Fruit fly (Drosophila melanogaster) whole organism, embryonic: ENCODE results near the gene scny.
A peak's percentile ranks its signal among the peaks of the same experiment; 100 is the strongest.

ENCODE experiments used
- CG10366 ChIP-seq: fragments of 200-800 bp; sonication (Bioruptor generic); IDR thresholded peaks from 2 replicates; pipeline ENCODE4 v1.3.6; 2022; ENCODE audit warnings: missing biosample characterization, missing genetic modification characterization
- CG10565 ChIP-seq: fragments of 200-800 bp; sonication (Bioruptor generic); optimal IDR thresholded peaks from 3 replicates; lab custom pipeline; 2016; ENCODE audit warnings: missing biosample characterization, mild to moderate bottlenecking, missing genetic modification characterization
- CG11560 ChIP-seq: fragments of 200-800 bp; sonication (Bioruptor generic); IDR thresholded peaks from 3 replicates; pipeline ENCODE4 v1.3.6; 2022; ENCODE audit warnings: missing biosample characterization, missing genetic modification characterization
- CG13296 ChIP-seq: fragments of 200-800 bp; sonication (Bioruptor generic); optimal IDR thresholded peaks from 3 replicates; lab custom pipeline; 2018; ENCODE audit warnings: missing biosample characterization, mild to moderate bottlenecking, missing genetic modification characterization
- CG14441 ChIP-seq: fragments of 200-800 bp; sonication (Bioruptor generic); IDR thresholded peaks from 2 replicates; pipeline ENCODE4 v1.3.6; 2022; ENCODE audit warnings: missing biosample characterization, missing genetic modification characterization
- CG14860 ChIP-seq: fragments of 200-800 bp; sonication (Bioruptor generic); IDR thresholded peaks from 3 replicates; pipeline ENCODE4 v1.3.6; 2022; ENCODE audit warnings: missing biosample characterization, missing genetic modification characterization; ENCODE audit not compliant: partially characterized antibody
- CG15011 ChIP-seq: fragments of 200-800 bp; sonication (Bioruptor generic); optimal IDR thresholded peaks from 3 replicates; lab custom pipeline; 2018; ENCODE audit warnings: missing biosample characterization, mild to moderate bottlenecking, missing genetic modification characterization
- CG1529 ChIP-seq: fragments of 200-800 bp; sonication (Bioruptor generic); optimal IDR thresholded peaks from 3 replicates; lab custom pipeline; 2018; ENCODE audit warnings: missing biosample characterization, missing genetic modification characterization
- CG15479 ChIP-seq: fragments of 200-800 bp; sonication (Bioruptor generic); optimal IDR thresholded peaks from 3 replicates; lab custom pipeline; 2019; ENCODE audit warnings: missing biosample characterization, mild to moderate bottlenecking, missing genetic modification characterization, moderate library complexity
- CG1832 ChIP-seq: fragments of 200-800 bp; sonication (Bioruptor generic); optimal IDR thresholded peaks from 2 replicates; lab custom pipeline; 2017; ENCODE audit warnings: missing biosample characterization, mild to moderate bottlenecking, missing genetic modification characterization, inconsistent platforms
- CG18599 ChIP-seq: fragments of 200-800 bp; sonication (Bioruptor generic); optimal IDR thresholded peaks from 3 replicates; lab custom pipeline; 2017; ENCODE audit warnings: missing biosample characterization, missing genetic modification characterization, mild to moderate bottlenecking, moderate library complexity, missing genetic modification reagents
- CG18764 ChIP-seq: fragments of 200-800 bp; sonication (Bioruptor generic); optimal IDR thresholded peaks from 3 replicates; lab custom pipeline; 2016; ENCODE audit warnings: missing biosample characterization, missing genetic modification characterization
- CG2678 ChIP-seq: fragments of 200-800 bp; sonication (Bioruptor generic); optimal IDR thresholded peaks from 3 replicates; lab custom pipeline; 2019; ENCODE audit warnings: missing biosample characterization, mild to moderate bottlenecking, missing genetic modification characterization, moderate library complexity
- CG30020 ChIP-seq: fragments of 200-800 bp; optimal IDR thresholded peaks from 2 replicates; lab custom pipeline; 2019; ENCODE audit warnings: missing biosample characterization, mild to moderate bottlenecking, missing genetic modification characterization, moderate library complexity
- CG31365 ChIP-seq: fragments of 200-800 bp; sonication (Bioruptor generic); optimal IDR thresholded peaks from 2 replicates; lab custom pipeline; 2018; ENCODE audit warnings: missing biosample characterization, mild to moderate bottlenecking, missing genetic modification characterization
- CG32532 ChIP-seq: fragments of 200-800 bp; sonication (Bioruptor generic); IDR thresholded peaks from 2 replicates; pipeline ENCODE4 v1.3.6; 2022; ENCODE audit warnings: missing biosample characterization, missing genetic modification characterization
- CG33213 ChIP-seq: fragments of 200-800 bp; sonication (Bioruptor generic); optimal IDR thresholded peaks from 3 replicates; lab custom pipeline; 2016; ENCODE audit warnings: missing biosample characterization, missing genetic modification characterization
- CG3726 ChIP-seq: fragments of 200-800 bp; sonication (Bioruptor generic); IDR thresholded peaks from 3 replicates; pipeline ENCODE4, ENCODE4 v1.3.6; 2022; ENCODE audit warnings: missing biosample characterization, missing genetic modification characterization
- CG42726 ChIP-seq: fragments of 200-800 bp; sonication (Bioruptor generic); IDR thresholded peaks from 2 replicates; pipeline ENCODE4 v1.3.6; 2022; ENCODE audit warnings: missing biosample characterization, missing genetic modification characterization; ENCODE audit not compliant: partially characterized antibody
- CG7987 ChIP-seq: fragments of 200-800 bp; sonication (Bioruptor generic); optimal IDR thresholded peaks from 2 replicates; lab custom pipeline; 2018; ENCODE audit warnings: missing biosample characterization, mild to moderate bottlenecking, missing genetic modification characterization, moderate library complexity
- CG9609 ChIP-seq: fragments of 200-800 bp; sonication (Bioruptor generic); optimal IDR thresholded peaks from 3 replicates; lab custom pipeline; 2016; ENCODE audit warnings: missing biosample characterization, missing genetic modification characterization
- CrebB ChIP-seq: fragments of 200-800 bp; sonication (Bioruptor generic); optimal IDR thresholded peaks from 3 replicates; lab custom pipeline; 2018; ENCODE audit warnings: missing biosample characterization, mild to moderate bottlenecking, missing genetic modification characterization
- Dip3 ChIP-seq: fragments of 200-800 bp; sonication (Bioruptor generic); optimal IDR thresholded peaks from 3 replicates; lab custom pipeline; 2016; ENCODE audit warnings: missing biosample characterization, missing genetic modification characterization
- E2f1 ChIP-seq: fragments of 200-800 bp; sonication (Bioruptor generic); IDR thresholded peaks from 2 replicates; pipeline ENCODE4 v1.3.6; 2022; ENCODE audit warnings: missing biosample characterization, missing genetic modification characterization
- ERR ChIP-seq: fragments of 200-800 bp; sonication (Bioruptor generic); optimal IDR thresholded peaks from 2 replicates; lab custom pipeline; 2016; ENCODE audit warnings: missing biosample characterization, missing genetic modification characterization
- HLH4C ChIP-seq: fragments of 200-800 bp; sonication (Bioruptor generic); IDR thresholded peaks from 3 replicates; pipeline ENCODE4 v1.3.6; 2022; ENCODE audit warnings: missing biosample characterization, missing genetic modification characterization; ENCODE audit not compliant: partially characterized antibody
- HLH54F ChIP-seq: fragments of 200-800 bp; sonication (Bioruptor generic); optimal IDR thresholded peaks from 3 replicates; lab custom pipeline; 2016; ENCODE audit warnings: missing biosample characterization, missing genetic modification characterization
- Sin3A ChIP-seq: fragments of >200 bp; optimal IDR thresholded peaks from 2 replicates; lab custom pipeline; 2018
- Sox100B ChIP-seq: fragments of 200-800 bp; sonication (Bioruptor generic); optimal IDR thresholded peaks from 3 replicates; lab custom pipeline; 2018; ENCODE audit warnings: missing biosample characterization, mild to moderate bottlenecking, missing genetic modification characterization
- Sry-δ ChIP-seq: fragments of 200-800 bp; sonication (Bioruptor generic); optimal IDR thresholded peaks from 2 replicates; lab custom pipeline; 2016; ENCODE audit warnings: missing biosample characterization, missing genetic modification characterization
- Stat92E ChIP-seq, 3 experiments: fragments of >200 bp in 2 of 3; fragments of 200-800 bp in 1 of 3; sonication (Bioruptor generic) in 1 of 3; optimal IDR thresholded peaks; 2 replicates each; lab custom pipeline; 2017 to 2019; ENCODE audit warnings: missing biosample characterization in 3 of 3, missing genetic modification characterization in 3 of 3, mild to moderate bottlenecking in 1 of 3, moderate library complexity in 1 of 3
- Trl ChIP-seq, 3 experiments: fragments of >200 bp in 2 of 3; fragments of 200-800 bp in 1 of 3; sonication (Bioruptor generic) in 1 of 3; optimal IDR thresholded peaks; 2 replicates in 1 of 3; 3 replicates in 2 of 3; lab custom pipeline; 2016 to 2017; ENCODE audit warnings: missing biosample characterization in 1 of 3, missing genetic modification characterization in 1 of 3
- bigmax ChIP-seq: fragments of 200-800 bp; sonication (Bioruptor generic); optimal IDR thresholded peaks from 2 replicates; lab custom pipeline; 2018; ENCODE audit warnings: missing biosample characterization, mild to moderate bottlenecking, missing genetic modification characterization
- ewg ChIP-seq: fragments of 200-800 bp; sonication (Bioruptor generic); optimal IDR thresholded peaks from 3 replicates; lab custom pipeline; 2017; ENCODE audit warnings: mild to moderate bottlenecking, missing biosample characterization, missing genetic modification reagents, missing genetic modification characterization
- fd3F ChIP-seq: fragments of 200-800 bp; sonication (Bioruptor generic); optimal IDR thresholded peaks from 2 replicates; lab custom pipeline; 2018; ENCODE audit warnings: missing biosample characterization, mild to moderate bottlenecking, missing genetic modification characterization, moderate library complexity
- fd64A ChIP-seq: fragments of 200-800 bp; sonication (Bioruptor generic); optimal IDR thresholded peaks from 3 replicates; lab custom pipeline; 2018; ENCODE audit warnings: missing biosample characterization, mild to moderate bottlenecking, missing genetic modification characterization
- fru ChIP-seq: fragments of >200 bp; optimal IDR thresholded peaks from 2 replicates; lab custom pipeline; 2017
- gfzf ChIP-seq: fragments of 200-800 bp; sonication (Bioruptor generic); optimal IDR thresholded peaks from 2 replicates; lab custom pipeline; 2016; ENCODE audit warnings: missing biosample characterization, mild to moderate bottlenecking, missing genetic modification characterization, moderate library complexity
- ham ChIP-seq: fragments of 200-800 bp; sonication (Bioruptor generic); IDR thresholded peaks from 2 replicates; pipeline ENCODE4 v1.3.6; 2022; ENCODE audit warnings: missing biosample characterization, missing genetic modification characterization
- jigr1 ChIP-seq: fragments of 200-800 bp; sonication (Bioruptor generic); IDR thresholded peaks from 3 replicates; pipeline ENCODE4 v1.3.6; 2022; ENCODE audit warnings: missing biosample characterization, missing genetic modification characterization
- lmd ChIP-seq: fragments of 200-800 bp; sonication (Bioruptor generic); IDR thresholded peaks from 2 replicates; pipeline ENCODE4 v1.3.6; 2022; ENCODE audit warnings: missing biosample characterization, missing genetic modification characterization
- onecut ChIP-seq: fragments of 200-800 bp; sonication (Bioruptor generic); IDR thresholded peaks from 2 replicates; pipeline ENCODE4 v1.3.6; 2022; ENCODE audit warnings: missing biosample characterization, missing genetic modification characterization
- otp ChIP-seq: fragments of 200-800 bp; sonication (Bioruptor generic); IDR thresholded peaks from 3 replicates; pipeline ENCODE4, ENCODE4 v1.3.6; 2022; ENCODE audit warnings: missing biosample characterization, missing genetic modification characterization
- pum ChIP-seq: fragments of 200-800 bp; sonication (Bioruptor generic); optimal IDR thresholded peaks from 2 replicates; lab custom pipeline; 2016; ENCODE audit warnings: missing biosample characterization, missing genetic modification characterization
- pzg ChIP-seq: fragments of 200-800 bp; sonication (Bioruptor generic); optimal IDR thresholded peaks from 3 replicates; lab custom pipeline; 2018; ENCODE audit warnings: missing biosample characterization, mild to moderate bottlenecking, missing genetic modification characterization, moderate library complexity
- sima ChIP-seq: fragments of 200-800 bp; sonication (Bioruptor generic); optimal IDR thresholded peaks from 2 replicates; lab custom pipeline; 2016; ENCODE audit warnings: missing biosample characterization, missing genetic modification characterization
- slbo ChIP-seq: fragments of 200-800 bp; sonication (Bioruptor generic); IDR thresholded peaks from 2 replicates; pipeline ENCODE4 v1.3.6; 2022; ENCODE audit warnings: missing biosample characterization, missing genetic modification characterization
- tio ChIP-seq: fragments of 200-800 bp; sonication (Bioruptor generic); optimal IDR thresholded peaks from 2 replicates; lab custom pipeline; 2017; ENCODE audit warnings: missing biosample characterization, missing genetic modification characterization, inconsistent platforms
- usp ChIP-seq: fragments of >200 bp; optimal IDR thresholded peaks from 2 replicates; lab custom pipeline; 2017; ENCODE audit warnings: missing biosample characterization, missing genetic modification characterization
- zfh1 ChIP-seq: fragments of 200-800 bp; sonication (Bioruptor generic); IDR thresholded peaks from 3 replicates; pipeline ENCODE4 v1.3.6; 2022; ENCODE audit warnings: missing biosample characterization, missing genetic modification characterization

The scny gene

DNA sequence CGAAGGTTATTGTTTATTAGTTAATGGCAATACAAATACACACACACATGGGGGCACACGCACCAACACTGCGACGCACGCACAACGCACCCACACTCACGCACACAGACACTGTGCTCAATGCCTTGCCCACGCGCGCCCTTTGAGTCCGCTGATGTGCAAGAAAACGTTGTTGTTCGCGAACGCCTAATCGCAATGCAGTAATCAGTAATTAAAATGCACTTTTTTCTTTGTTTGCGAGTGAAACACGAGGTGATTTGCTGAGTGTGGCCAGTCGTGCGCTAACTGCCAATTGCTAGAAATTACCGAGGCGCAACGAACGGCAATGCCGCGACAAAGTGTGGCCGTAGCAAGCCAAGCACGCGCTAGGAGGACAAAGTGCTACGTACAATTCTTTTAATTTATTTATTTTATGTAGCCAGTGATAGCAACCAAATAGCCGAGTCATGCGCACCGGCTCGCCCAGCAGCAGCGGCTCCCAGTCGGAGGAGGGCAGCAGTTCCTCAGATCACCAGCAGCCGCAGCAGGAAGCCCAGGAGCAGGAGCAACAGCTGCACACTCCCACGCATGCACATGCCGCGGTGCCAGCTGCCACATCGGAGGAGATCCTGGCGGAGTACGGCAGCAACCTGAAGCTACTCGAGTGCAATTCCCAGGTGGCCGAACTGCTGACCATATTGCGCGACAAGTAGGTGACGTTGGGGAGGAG lies 42.0 kb downstream of the scny start, which contains the start of the genes S6k and kri (continued):
- TF ChIP-seq slbo (GFP tag; lab: Robert Waterston, UW) (no peak), CG9609 (GFP tag; lab: Kevin White, UChicago) (no peak), CG18764 (GFP tag; lab: Kevin White, UChicago) (no peak), CG32532 (peak; percentile 42), CG15479 (GFP tag; lab: Kevin White, UChicago) (no peak), zfh1 (no peak), CG7987 (GFP tag; lab: Kevin White, UChicago) (peak; percentile 51), E2f1 (GFP tag; lab: Robert Waterston, UW) (no peak), CG31365 (tag; lab: Kevin White, UChicago) (no peak), jigr1 (GFP tag; lab: Robert Waterston, UW) (no peak), CG11560 (tag; lab: Robert Waterston, UW) (0 out of 3 replicates have a peak, but pooled peaks have one; percentile 14), CG2678 (tag; lab: Kevin White, UChicago) (no peak), CG1832 (no peak), sima (no peak), fru (lab: Kevin White, UChicago) (no peak), Sin3A (peak; percentile 66), lmd (GFP tag; lab: Robert Waterston, UW) (no peak), tio (GFP tag; lab: Kevin White, UChicago) (no peak), Dip3 (GFP tag; lab: Kevin White, UChicago) (no peak), Stat92E (GFP tag; optimal IDR thresholded peaks at IDR 0.05; lab: Kevin White, UChicago) (no peak), CG3726 (GFP tag; lab: Robert Waterston, UW) (no peak), CG30020 (peak; percentile 9), CG14860 (GFP tag; lab: Robert Waterston, UW) (no peak), CG14441 (no peak), ERR (GFP tag; lab: Kevin White, UChicago) (no peak), HLH4C (no peak), usp (GFP tag; lab: Kevin White, UChicago) (no peak), CG18599 (GFP tag; lab: Kevin White, UChicago) (peak; percentile 16), pum (no peak), pzg (GFP tag; lab: Kevin White, UChicago) (peak; percentile 91), bigmax (peak; percentile 46), ewg (GFP tag; lab: Kevin White, UChicago) (peak; percentile 76), fd3F (GFP tag; lab: Kevin White, UChicago) (no peak), CG33213 (GFP tag; lab: Kevin White, UChicago) (peak; percentile 58), onecut (peak; percentile 16; the same call in 1 of the 2 replicates), CG42726 (0 out of 2 replicates have a peak, but pooled peaks have one; percentile 15), otp (no peak), CG15011 (GFP tag; lab: Kevin White, UChicago) (no peak), Sox100B (no peak), HLH54F (GFP tag; lab: Kevin White, UChicago) (no peak), CG10366 (GFP tag; lab: Robert Waterston, UW) (no peak), CG13296 (peak; percentile 14), Sry-δ (GFP tag; lab: Kevin White, UChicago) (peak; percentile 36), CrebB (tag; lab: Kevin White, UChicago) (peak; percentile 62), gfzf (GFP tag; lab: Kevin White, UChicago) (peak; percentile 95), fd64A (no peak), ham (GFP tag; lab: Robert Waterston, UW) (no peak), CG1529 (GFP tag; lab: Kevin White, UChicago) (no peak), CG10565 (GFP tag; lab: Kevin White, UChicago) (no peak), Trl (optimal IDR thresholded peaks at IDR 0.05; lab: Kevin White, UChicago) (no peak), Trl (GFP tag; optimal IDR thresholded peaks at IDR 0.05; lab: Kevin White, UChicago) (no peak)
